Worm (Caenorhabditis elegans) whole organism, early embryonic: Measurements from ENCODE around the gene fbxb-104.

Source experiments
- B0310.2 ChIP-seq: sonication (generic microtip); optimal IDR thresholded peaks from 2 replicates; lab custom pipeline; 2016; ENCODE audit warnings: mild to moderate bottlenecking, missing genetic modification characterization, missing compliant biosample characterization
- F13C5.2 ChIP-seq: sonication (generic microtip); optimal IDR thresholded peaks from 2 replicates; lab custom pipeline; 2017; ENCODE audit warnings: mild to moderate bottlenecking, missing genetic modification characterization, inconsistent platforms, missing compliant biosample characterization
- aly-1 ChIP-seq: sonication (generic microtip); optimal IDR thresholded peaks from 2 replicates; lab custom pipeline; 2016; ENCODE audit warnings: missing genetic modification characterization, missing compliant biosample characterization
- ceh-36 ChIP-seq: sonication (generic microtip); optimal IDR thresholded peaks from 2 replicates; lab custom pipeline; 2016; ENCODE audit warnings: missing genetic modification characterization, inconsistent platforms, missing compliant biosample characterization
- flt-1 ChIP-seq: fragments of 200-800 bp; sonication (Bioruptor generic); IDR thresholded peaks from 2 replicates; pipeline ENCODE4 v1.3.6; 2022; ENCODE audit warnings: missing genetic modification characterization, missing compliant biosample characterization
- hnd-1 ChIP-seq: sonication (generic microtip); optimal IDR thresholded peaks from 2 replicates; lab custom pipeline; 2016; ENCODE audit warnings: missing genetic modification characterization, missing compliant biosample characterization

DNA sequence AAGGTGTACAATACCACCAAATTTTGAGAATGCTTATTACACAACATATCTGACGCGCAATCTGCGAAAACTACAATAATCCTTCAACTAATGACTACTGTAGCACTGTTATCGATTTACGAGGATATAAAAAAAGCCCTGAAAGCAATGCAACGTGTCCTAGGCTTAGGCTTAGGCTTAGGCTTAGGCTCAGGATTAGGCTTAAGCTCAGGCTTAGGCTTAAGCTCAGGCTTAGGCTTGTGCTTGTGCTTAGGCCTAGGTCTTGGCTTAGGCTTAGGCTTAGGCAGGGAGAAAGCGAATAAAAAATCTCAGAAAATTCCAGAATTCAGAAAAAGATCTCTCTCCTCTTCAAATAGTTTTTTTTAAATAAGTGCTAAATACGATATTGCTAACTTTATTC is 17.9 kb downstream of the fbxb-104 start:
- TF ChIP-seq hnd-1 (tag; lab: Kevin White, UChicago) (no peak), F13C5.2 (tag; lab: Kevin White, UChicago) (no peak), ceh-36 (peak; percentile 69), aly-1 (tag; lab: Kevin White, UChicago) (no peak), B0310.2 (tag; lab: Kevin White, UChicago) (no peak), flt-1 (GFP tag; lab: Robert Waterston, UW) (no peak)
